Worm (Caenorhabditis elegans): Measurements from ENCODE around the gene T26C5.4.

T26C5.4 gene

DNA sequence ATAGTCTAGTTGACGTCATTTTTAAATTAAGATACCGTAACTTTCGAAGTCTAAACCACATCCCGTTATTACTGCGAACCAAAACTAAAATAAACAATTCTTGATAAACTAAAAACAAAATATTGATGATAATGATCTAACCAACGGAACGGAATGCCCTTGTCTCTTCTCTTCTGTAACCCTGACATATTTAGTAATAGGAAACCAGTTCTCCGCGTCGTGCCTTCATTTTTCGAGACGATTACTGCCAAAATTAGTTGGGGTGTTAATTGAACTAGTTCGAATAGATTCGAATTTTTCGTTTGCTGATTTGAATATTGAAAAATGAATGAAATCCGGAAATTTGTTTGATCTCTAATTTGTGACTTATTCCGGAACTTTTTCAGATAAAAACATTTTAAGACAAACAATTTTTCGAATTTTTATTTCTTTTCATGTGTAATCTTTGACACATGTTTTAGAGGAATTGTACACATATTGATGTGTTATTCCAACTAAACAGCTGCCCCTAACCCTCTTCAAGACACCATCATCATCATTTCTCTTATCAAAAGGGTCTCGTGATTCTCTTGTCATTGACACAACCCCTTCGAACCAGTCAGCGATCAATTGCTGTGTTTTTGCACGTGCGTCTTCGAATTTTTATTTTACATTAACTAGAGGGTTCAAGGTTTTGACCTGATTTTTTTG lies 33.5 kb upstream of the T26C5.4 start (continued):
- no peak for TF ChIP-seq gei-17 (GFP tag; optimal IDR thresholded peaks at IDR 0.05)
- TF ChIP-seq mxl-1 (tag; optimal IDR thresholded peaks at IDR 0.05): no peak
- TF ChIP-seq ets-4 (GFP tag; optimal IDR thresholded peaks at IDR 0.05): peak; percentile 39
- TF ChIP-seq ceh-79 (tag; optimal IDR thresholded peaks at IDR 0.05): no peak
- no peak for TF ChIP-seq snpc-1.3 (tag; optimal IDR thresholded peaks at IDR 0.05; ENCODE audit: insufficient read depth)
- TF ChIP-seq sea-2 (GFP tag; IDR thresholded peaks at IDR 0.05): no peak
- TF ChIP-seq B0035.1 (tag; optimal IDR thresholded peaks at IDR 0.05): no peak
- TF ChIP-seq mes-4 (tag; optimal IDR thresholded peaks at IDR 0.05): no peak
- TF ChIP-seq dox-1 (GFP tag; IDR thresholded peaks at IDR 0.05): 0 out of 2 replicates have a peak, but pooled peaks have one; percentile 33
- no peak for TF ChIP-seq dpff-1 (tag; optimal IDR thresholded peaks at IDR 0.05)
- no peak for TF ChIP-seq lsy-27 (tag; optimal IDR thresholded peaks at IDR 0.05; ENCODE audit: borderline replicate concordance, insufficient read depth)
- TF ChIP-seq ztf-22 (GFP tag; optimal IDR thresholded peaks at IDR 0.05): no peak
- TF ChIP-seq F10E7.11 (tag; optimal IDR thresholded peaks at IDR 0.05): no peak
- no peak for TF ChIP-seq rpc-1 (optimal IDR thresholded peaks at IDR 0.05)
- no peak for TF ChIP-seq rpc-1 (tag; optimal IDR thresholded peaks at IDR 0.05)
- no peak for TF ChIP-seq ztf-3 (GFP tag; optimal IDR thresholded peaks at IDR 0.05)
- peak; percentile 12 for TF ChIP-seq tbp1 (GFP tag; optimal IDR thresholded peaks at IDR 0.05)
- peak; percentile 73; the same call in 1 of the 2 replicates for TF ChIP-seq B0336.3 (GFP tag; IDR thresholded peaks at IDR 0.05)
- TF ChIP-seq B0019.2 (GFP tag; conservative IDR thresholded peaks at IDR 0.05): no peak
- TF ChIP-seq rec-8 (tag; optimal IDR thresholded peaks at IDR 0.05): no peak
- no peak for TF ChIP-seq hmg-1.2 (GFP tag; IDR thresholded peaks at IDR 0.05)
- TF ChIP-seq hlh-26 (GFP tag; conservative IDR thresholded peaks at IDR 0.05): no peak
- TF ChIP-seq egl-44 (GFP tag; IDR thresholded peaks at IDR 0.05): peak; percentile 63
- no peak for TF ChIP-seq F33H1.4 (GFP tag; IDR thresholded peaks at IDR 0.05)
- TF ChIP-seq nhr-90 (tag; optimal IDR thresholded peaks at IDR 0.05): peak; percentile 40
- TF ChIP-seq K12H6.12 (tag; optimal IDR thresholded peaks at IDR 0.05): no peak
- peak; percentile 47; the same call in 1 of the 2 replicates for TF ChIP-seq cebp-1 (GFP tag; IDR thresholded peaks at IDR 0.05)
- peak; percentile 76 for TF ChIP-seq cebp-1 (tag; optimal IDR thresholded peaks at IDR 0.05)
- TF ChIP-seq let-607 (tag; optimal IDR thresholded peaks at IDR 0.05): peak in 1 of 2 experiments; percentile 73
- TF ChIP-seq Y95B8A.8 (GFP tag; IDR thresholded peaks at IDR 0.05): 0 out of 2 replicates have a peak, but pooled peaks have one; percentile 43
- no peak for TF ChIP-seq F52B5.7 (tag; optimal IDR thresholded peaks at IDR 0.05)
- TF ChIP-seq nfya-1 (tag; optimal IDR thresholded peaks at IDR 0.05; ENCODE audit: borderline replicate concordance, insufficient read depth): no peak
- peak; percentile 30 for TF ChIP-seq madf-10 (tag; optimal IDR thresholded peaks at IDR 0.05)
- no peak for TF ChIP-seq F57A8.1 (GFP tag; optimal IDR thresholded peaks at IDR 0.05)
- no peak for TF ChIP-seq F57C9.4 (tag; optimal IDR thresholded peaks at IDR 0.05)
- 0 out of 2 replicates have a peak, but pooled peaks have one; percentile 34 for TF ChIP-seq Y56A3A.18 (GFP tag; IDR thresholded peaks at IDR 0.05)
- peak; percentile 79 for TF ChIP-seq atf-7 (tag; optimal IDR thresholded peaks at IDR 0.05)
- peak; percentile 86 for TF ChIP-seq unc-62 (GFP tag; optimal IDR thresholded peaks at IDR 0.05)
- TF ChIP-seq ceh-40 (GFP tag; IDR thresholded peaks at IDR 0.05): no peak
- TF ChIP-seq nhr-80 (tag; optimal IDR thresholded peaks at IDR 0.05): peak; percentile 67
- TF ChIP-seq chd-7 (tag; optimal IDR thresholded peaks at IDR 0.05): peak; percentile 60
- no peak for TF ChIP-seq zfh-2 (GFP tag; conservative IDR thresholded peaks at IDR 0.05)
- TF ChIP-seq akir-1 (GFP tag; optimal IDR thresholded peaks at IDR 0.05): no peak
- no peak for TF ChIP-seq Y53F4B.3 (GFP tag; IDR thresholded peaks at IDR 0.05)
- peak; percentile 42 for TF ChIP-seq lin-40 (tag; optimal IDR thresholded peaks at IDR 0.05)
- no peak for TF ChIP-seq madf-3 (GFP tag; IDR thresholded peaks at IDR 0.05)
- TF ChIP-seq lir-1 (GFP tag; conservative IDR thresholded peaks at IDR 0.05): no peak
